Worm (Caenorhabditis elegans): ENCODE data around the gene flp-24.

DNA sequence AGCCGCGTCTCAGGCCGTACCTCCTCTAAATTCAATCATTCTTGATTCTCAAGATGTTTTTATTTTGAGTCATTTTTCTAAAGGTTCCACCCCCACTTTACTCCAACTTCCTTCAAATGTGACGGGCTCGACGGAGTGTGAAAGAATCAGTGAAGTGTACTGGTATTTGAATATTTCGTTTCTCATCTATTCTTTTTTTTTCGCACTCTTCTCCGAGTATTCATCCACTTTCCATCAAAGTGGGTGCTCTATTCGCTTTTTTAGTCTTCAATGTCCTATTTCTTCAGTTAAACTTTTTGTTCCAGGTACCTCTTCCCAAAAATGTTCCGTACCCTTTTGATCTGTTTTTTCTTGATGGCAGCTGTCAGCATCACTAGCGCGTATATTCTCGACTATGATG lies 36.6 kb downstream of the flp-24 start, which contains the start of gene nlp-52:
- TF ChIP-seq lsy-2 (tag; optimal IDR thresholded peaks at IDR 0.05) (no peak), pha-4 (tag; optimal IDR thresholded peaks at IDR 0.05) (no peak), unc-120 (tag; optimal IDR thresholded peaks at IDR 0.05; ENCODE audit: poor library complexity, severe bottlenecking) (no peak), mab-5 (tag; optimal IDR thresholded peaks at IDR 0.05) (no peak), nhr-76 (tag; optimal IDR thresholded peaks at IDR 0.05) (no peak), unc-39 (tag; optimal IDR thresholded peaks at IDR 0.05) (no peak)
